Worm (Caenorhabditis elegans): ENCODE measurements around the gene F47B10.9.

F47B10.9 gene

ce11 chrX:10958427-10958826 is 44.5 kb upstream of the F47B10.9 start, which contains the start of gene nlp-19:
Gene nlp-19, plus strand, starts transcription at chrX:10958727.
- TF ChIP-seq sea-2 (GFP tag; optimal IDR thresholded peaks at IDR 0.05) (no peak), ztf-11 (tag; optimal IDR thresholded peaks at IDR 0.05) (no peak), fkh-10 (GFP tag; optimal IDR thresholded peaks at IDR 0.05) (no peak), elt-1 (tag; optimal IDR thresholded peaks at IDR 0.05) (no peak), tbx-2 (tag; optimal IDR thresholded peaks at IDR 0.05) (no peak), fos-1 (tag; optimal IDR thresholded peaks at IDR 0.05) (no peak), unc-39 (tag; optimal IDR thresholded peaks at IDR 0.05) (no peak), nhr-23 (tag; optimal IDR thresholded peaks at IDR 0.05) (no peak), ZK546.5 (tag; optimal IDR thresholded peaks at IDR 0.05) (no peak), nhr-237 (tag; optimal IDR thresholded peaks at IDR 0.05) (no peak), lsy-12 (tag; optimal IDR thresholded peaks at IDR 0.05) (no peak), zag-1 (tag; optimal IDR thresholded peaks at IDR 0.05) (no peak)

- TF ChIP-seq ceh-82 (tag; optimal IDR thresholded peaks at IDR 0.05) (no peak), skn-1 (tag; optimal IDR thresholded peaks at IDR 0.05) (no peak), pqm-1 (tag; optimal IDR thresholded peaks at IDR 0.05) (peak; percentile 32), nhr-43 (tag; optimal IDR thresholded peaks at IDR 0.05; ENCODE audit: poor library complexity, severe bottlenecking) (no peak), egl-5 (tag; optimal IDR thresholded peaks at IDR 0.05) (no peak), fkh-10 (GFP tag; optimal IDR thresholded peaks at IDR 0.05) (no peak), ceh-28 (tag; optimal IDR thresholded peaks at IDR 0.05) (no peak), nhr-237 (tag; optimal IDR thresholded peaks at IDR 0.05) (no peak), sea-2 (GFP tag; optimal IDR thresholded peaks at IDR 0.05) (no peak), snpc-4 (tag; optimal IDR thresholded peaks at IDR 0.05) (no peak), nhr-25 (tag; optimal IDR thresholded peaks at IDR 0.05) (no peak), nhr-77 (tag; optimal IDR thresholded peaks at IDR 0.05) (no peak), elt-2 (tag; optimal IDR thresholded peaks at IDR 0.05) (peak; percentile 45), nhr-12 (tag; optimal IDR thresholded peaks at IDR 0.05) (no peak), ztf-11 (tag; optimal IDR thresholded peaks at IDR 0.05) (no peak)
Measured at ce11 chrX:10956972-10957678, 43.2 kb upstream of the F47B10.9 start.

- no peak for TF ChIP-seq egl-5 (tag; optimal IDR thresholded peaks at IDR 0.05)
- no peak for TF ChIP-seq nhr-23 (tag; optimal IDR thresholded peaks at IDR 0.05)
- TF ChIP-seq elt-1 (tag; optimal IDR thresholded peaks at IDR 0.05), result no peak
- TF ChIP-seq zag-1 (tag; optimal IDR thresholded peaks at IDR 0.05), result no peak
- TF ChIP-seq R02D3.7 (tag; optimal IDR thresholded peaks at IDR 0.05), result no peak
- TF ChIP-seq daf-12 (tag; optimal IDR thresholded peaks at IDR 0.05), result no peak
- TF ChIP-seq hmg-11 (tag; optimal IDR thresholded peaks at IDR 0.05), result no peak
- no peak for TF ChIP-seq pqm-1 (tag; optimal IDR thresholded peaks at IDR 0.05)
- TF ChIP-seq egl-27 (tag; optimal IDR thresholded peaks at IDR 0.05), result no peak
- no peak for TF ChIP-seq ztf-4 (tag; optimal IDR thresholded peaks at IDR 0.05)
- no peak for TF ChIP-seq ztf-11 (tag; optimal IDR thresholded peaks at IDR 0.05)
- TF ChIP-seq nhr-11 (tag; optimal IDR thresholded peaks at IDR 0.05), result no peak
- TF ChIP-seq nhr-25 (tag; optimal IDR thresholded peaks at IDR 0.05), result no peak
- no peak for TF ChIP-seq nhr-43 (tag; optimal IDR thresholded peaks at IDR 0.05; ENCODE audit: poor library complexity, severe bottlenecking)
- TF ChIP-seq sea-2 (GFP tag; optimal IDR thresholded peaks at IDR 0.05), result no peak
- TF ChIP-seq ceh-9 (tag; optimal IDR thresholded peaks at IDR 0.05), result no peak
Measured at ce11 chrX:10953834-10954233, 40.0 kb upstream of the F47B10.9 start, which contains the start of gene pbo-4. Gene pbo-4, plus strand, starts transcription at chrX:10954134.

- TF ChIP-seq nhr-43 (tag; optimal IDR thresholded peaks at IDR 0.05; ENCODE audit: poor library complexity, severe bottlenecking) (no peak), pqm-1 (tag; optimal IDR thresholded peaks at IDR 0.05) (peak; percentile 19), aly-2 (tag; optimal IDR thresholded peaks at IDR 0.05) (no peak), ztf-4 (tag; optimal IDR thresholded peaks at IDR 0.05) (no peak), sea-2 (GFP tag; optimal IDR thresholded peaks at IDR 0.05) (no peak), elt-2 (tag; optimal IDR thresholded peaks at IDR 0.05) (peak; percentile 63), fos-1 (tag; optimal IDR thresholded peaks at IDR 0.05) (no peak)
Measured at ce11 chrX:10951922-10952321, 38.0 kb upstream of the F47B10.9 start.

ce11 chrX:10951168-10951567 is 37.3 kb upstream of the F47B10.9 start, which contains the start of gene K09C8.7:
Gene K09C8.7, minus strand, starts transcription at chrX:10951393.
- TF ChIP-seq nfya-1 (tag; optimal IDR thresholded peaks at IDR 0.05; ENCODE audit: insufficient read depth) (no peak), nhr-67 (tag; optimal IDR thresholded peaks at IDR 0.05) (no peak)
